Worm (Caenorhabditis elegans): Measurements from ENCODE around the gene cct-5.

The cct-5 gene

ce11 chrIII:4491164-4492144 is 16.5 kb downstream of the cct-5 start:
- TF ChIP-seq lsy-2 (tag; optimal IDR thresholded peaks at IDR 0.05) (peak in 1 of 2 experiments; percentile 62), nhr-21 (tag; optimal IDR thresholded peaks at IDR 0.05) (peak; percentile 59), Y55F3AM.14 (GFP tag; optimal IDR thresholded peaks at IDR 0.05) (peak; percentile 39), aly-2 (tag; optimal IDR thresholded peaks at IDR 0.05) (no peak), C34F6.9 (tag; optimal IDR thresholded peaks at IDR 0.05) (peak; percentile 24), zag-1 (tag; optimal IDR thresholded peaks at IDR 0.05) (no peak), nhr-25 (tag; optimal IDR thresholded peaks at IDR 0.05) (peak; percentile 21), ama-1 (optimal IDR thresholded peaks at IDR 0.05) (peak; percentile 48)

ce11 chrIII:4488892-4489409 is 19.0 kb downstream of the cct-5 start, which contains the start of gene cpg-1:
TSS of gene cpg-1 (plus strand) at chrIII:4489359.
- no peak for TF ChIP-seq nhr-12 (tag; optimal IDR thresholded peaks at IDR 0.05)
- no peak for TF ChIP-seq nhr-21 (tag; optimal IDR thresholded peaks at IDR 0.05)
- no peak for TF ChIP-seq gmeb-1 (tag; optimal IDR thresholded peaks at IDR 0.05)
- no peak for TF ChIP-seq sem-4 (tag; optimal IDR thresholded peaks at IDR 0.05)
- TF ChIP-seq nhr-129 (tag; optimal IDR thresholded peaks at IDR 0.05): no peak
- TF ChIP-seq ceh-16 (tag; optimal IDR thresholded peaks at IDR 0.05): no peak
- TF ChIP-seq zag-1 (tag; optimal IDR thresholded peaks at IDR 0.05): no peak
- TF ChIP-seq C34F6.9 (tag; optimal IDR thresholded peaks at IDR 0.05): no peak
- TF ChIP-seq fos-1 (tag; optimal IDR thresholded peaks at IDR 0.05): no peak
- TF ChIP-seq nhr-6 (tag; optimal IDR thresholded peaks at IDR 0.05): no peak
- TF ChIP-seq lin-39 (tag; optimal IDR thresholded peaks at IDR 0.05): no peak
- no peak for TF ChIP-seq sma-9 (GFP tag; optimal IDR thresholded peaks at IDR 0.05)
- TF ChIP-seq sma-9 (tag; optimal IDR thresholded peaks at IDR 0.05): no peak
- TF ChIP-seq lsy-2 (tag; optimal IDR thresholded peaks at IDR 0.05): no peak
- TF ChIP-seq skn-1 (tag; optimal IDR thresholded peaks at IDR 0.05): no peak
- no peak for TF ChIP-seq ceh-82 (tag; optimal IDR thresholded peaks at IDR 0.05)
- no peak for TF ChIP-seq nhr-11 (tag; optimal IDR thresholded peaks at IDR 0.05)
- no peak for TF ChIP-seq nhr-23 (tag; optimal IDR thresholded peaks at IDR 0.05)
- no peak for TF ChIP-seq dmd-4 (tag; optimal IDR thresholded peaks at IDR 0.05)

- no peak for TF ChIP-seq crh-2 (tag; optimal IDR thresholded peaks at IDR 0.05)
- peak; percentile 20 for TF ChIP-seq C34F6.9 (tag; optimal IDR thresholded peaks at IDR 0.05)
- no peak for TF ChIP-seq nhr-25 (tag; optimal IDR thresholded peaks at IDR 0.05)
- peak in 1 of 2 experiments; percentile 30 for TF ChIP-seq lsy-2 (tag; optimal IDR thresholded peaks at IDR 0.05)
- TF ChIP-seq blmp-1 (tag; optimal IDR thresholded peaks at IDR 0.05; ENCODE audit: insufficient read depth): no peak
- TF ChIP-seq aly-2 (tag; optimal IDR thresholded peaks at IDR 0.05): no peak
- no peak for TF ChIP-seq sem-4 (tag; optimal IDR thresholded peaks at IDR 0.05)
- no peak for TF ChIP-seq alr-1 (tag; optimal IDR thresholded peaks at IDR 0.05)
- no peak for TF ChIP-seq dmd-4 (tag; optimal IDR thresholded peaks at IDR 0.05)
- no peak for TF ChIP-seq sma-3 (GFP tag; optimal IDR thresholded peaks at IDR 0.05)
- no peak for TF ChIP-seq nhr-10 (tag; optimal IDR thresholded peaks at IDR 0.05)
- TF ChIP-seq nhr-21 (tag; optimal IDR thresholded peaks at IDR 0.05): peak; percentile 36
- TF ChIP-seq elt-1 (tag; optimal IDR thresholded peaks at IDR 0.05): no peak
- TF ChIP-seq ceh-16 (tag; optimal IDR thresholded peaks at IDR 0.05): no peak
Observed at ce11 chrIII:4487271-4487670, 20.6 kb downstream of the cct-5 start.

- TF ChIP-seq unc-39 (tag; optimal IDR thresholded peaks at IDR 0.05): no peak
- TF ChIP-seq snpc-4 (tag; optimal IDR thresholded peaks at IDR 0.05): no peak
- TF ChIP-seq mab-5 (tag; optimal IDR thresholded peaks at IDR 0.05): no peak
- TF ChIP-seq ama-1 (optimal IDR thresholded peaks at IDR 0.05): no peak
- TF ChIP-seq mbf-1 (tag; optimal IDR thresholded peaks at IDR 0.05): no peak
- TF ChIP-seq peb-1 (tag; optimal IDR thresholded peaks at IDR 0.05): no peak
- TF ChIP-seq nhr-25 (tag; optimal IDR thresholded peaks at IDR 0.05): no peak
- no peak for TF ChIP-seq lin-39 (tag; optimal IDR thresholded peaks at IDR 0.05)
- no peak for TF ChIP-seq ztf-1 (GFP tag; conservative IDR thresholded peaks at IDR 0.05)
- TF ChIP-seq sma-9 (GFP tag; optimal IDR thresholded peaks at IDR 0.05): no peak
- no peak for TF ChIP-seq sma-9 (tag; optimal IDR thresholded peaks at IDR 0.05)
- TF ChIP-seq nhr-11 (tag; optimal IDR thresholded peaks at IDR 0.05): no peak
- no peak for TF ChIP-seq ztf-11 (tag; optimal IDR thresholded peaks at IDR 0.05)
- no peak for TF ChIP-seq lsy-2 (tag; optimal IDR thresholded peaks at IDR 0.05)
- no peak for TF ChIP-seq lin-13 (GFP tag; optimal IDR thresholded peaks at IDR 0.05)
- TF ChIP-seq C34F6.9 (tag; optimal IDR thresholded peaks at IDR 0.05): no peak
- no peak for TF ChIP-seq nhr-77 (tag; optimal IDR thresholded peaks at IDR 0.05)
- TF ChIP-seq egl-27 (tag; optimal IDR thresholded peaks at IDR 0.05): no peak
- TF ChIP-seq dmd-4 (tag; optimal IDR thresholded peaks at IDR 0.05): no peak
- TF ChIP-seq nhr-237 (tag; optimal IDR thresholded peaks at IDR 0.05): no peak
Observed at ce11 chrIII:4482986-4483385, 24.9 kb downstream of the cct-5 start.
